Fruit fly (Drosophila melanogaster) S2 (cell line): Measurements from ENCODE around the gene CG33514.

Experiments
- CG8478 ChIP-seq: fragments of >200 bp; optimal IDR thresholded peaks from 2 replicates; lab custom pipeline; 2018
- CTCF ChIP-seq, 2 experiments: fragments of >200 bp; optimal IDR thresholded peaks; 2 replicates each; lab custom pipeline; 2018

DNA sequence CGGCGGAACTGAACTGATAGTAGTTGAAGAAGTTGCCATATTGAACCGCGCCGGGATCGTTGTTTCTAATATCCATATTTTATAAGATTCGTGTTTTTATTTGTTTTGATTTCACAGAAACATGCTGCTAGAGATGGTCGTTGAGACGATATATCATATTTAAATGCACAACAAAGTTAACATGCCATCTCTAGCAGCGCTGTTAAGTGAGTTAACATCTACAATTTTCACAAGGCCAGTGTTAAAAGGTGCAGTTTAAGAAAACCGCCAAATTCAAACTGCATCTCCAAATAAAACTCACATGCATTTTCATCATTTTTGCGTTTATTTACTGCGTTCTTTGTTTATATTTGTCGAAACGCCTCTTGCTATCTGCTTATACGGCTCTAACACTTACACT lies 2.1 kb downstream of the CG33514 start, which contains the start of gene CG11342:
- TF ChIP-seq CTCF (optimal IDR thresholded peaks at IDR 0.05; lab: Kevin White, UChicago) = no peak
- TF ChIP-seq CG8478 = no peak
